Fruit fly (Drosophila melanogaster): Measurements from ENCODE around the gene CG9449.
"Not testable (repeated sequence)": the region's sequence is repeated elsewhere in the genome, so short reads cannot be mapped to it uniquely, and the experiment has no call there.

CG9449 gene

dm6 chr3L:19475478-19475877 lies 22.0 kb downstream of the CG9449 start, which contains the start of the genes CG18294 and CG32213:
TSS of gene CG18294 (minus strand) at chr3L:19475578.
TSS of gene CG32213 (plus strand) at chr3L:19475839.
- TF ChIP-seq psq, pan, Dll (optimal IDR thresholded peaks at IDR 0.05): not testable (repeated sequence)

- TF ChIP-seq CG8478 (optimal IDR thresholded peaks at IDR 0.05); usp (GFP tag; optimal IDR thresholded peaks at IDR 0.05); Dll (optimal IDR thresholded peaks at IDR 0.05): not testable (repeated sequence)
These were observed 25.4 kb downstream of the CG9449 start, which contains the start of the genes 825-Oak and CG12519 for dm6 chr3L:19472128-19472527. TSS of gene 825-Oak (minus strand) at chr3L:19472228. TSS of gene CG12519 (plus strand) at chr3L:19472491.

- not testable (repeated sequence) for TF ChIP-seq usp (GFP tag; optimal IDR thresholded peaks at IDR 0.05); psq (optimal IDR thresholded peaks at IDR 0.05); Dll (optimal IDR thresholded peaks at IDR 0.05)
These were observed 30.5 kb downstream of the CG9449 start, which contains the start of the genes CG14096 and CG32214 for dm6 chr3L:19466979-19467378. TSS of gene CG14096 (minus strand) at chr3L:19467079. TSS of gene CG32214 (plus strand) at chr3L:19467346.

- no peak for TF ChIP-seq EcR (GFP tag; optimal IDR thresholded peaks at IDR 0.05)
- no peak for TF ChIP-seq Dll (optimal IDR thresholded peaks at IDR 0.05)
- no peak for TF ChIP-seq pan (optimal IDR thresholded peaks at IDR 0.05)
- no peak for TF ChIP-seq usp (GFP tag; optimal IDR thresholded peaks at IDR 0.05)
- no peak for TF ChIP-seq psq (optimal IDR thresholded peaks at IDR 0.05)
- no peak for TF ChIP-seq CG8478 (optimal IDR thresholded peaks at IDR 0.05)
These were observed 32.9 kb downstream of the CG9449 start, which contains the start of gene CG14095 for dm6 chr3L:19464659-19465058. TSS of gene CG14095 (minus strand) at chr3L:19464759.

- TF ChIP-seq CG8478 (optimal IDR thresholded peaks at IDR 0.05), result no peak
- no peak for TF ChIP-seq usp (GFP tag; optimal IDR thresholded peaks at IDR 0.05)
- TF ChIP-seq pan (optimal IDR thresholded peaks at IDR 0.05), result no peak
- TF ChIP-seq Dll (optimal IDR thresholded peaks at IDR 0.05), result no peak
- TF ChIP-seq psq (optimal IDR thresholded peaks at IDR 0.05), result no peak
- TF ChIP-seq EcR (GFP tag; optimal IDR thresholded peaks at IDR 0.05), result no peak
These were observed 50.9 kb downstream of the CG9449 start, which contains the start of the genes CG33062 and Chd3 for dm6 chr3L:19446394-19447349. TSS of gene CG33062 (minus strand) at chr3L:19446444. TSS of gene Chd3 (plus strand) at chr3L:19447173.

- no peak for TF ChIP-seq Dll (optimal IDR thresholded peaks at IDR 0.05)
These were observed 53.4 kb downstream of the CG9449 start for dm6 chr3L:19444092-19444491.

dm6 chr3L:19442239-19442638 lies 55.3 kb downstream of the CG9449 start:
- no peak for TF ChIP-seq pan (optimal IDR thresholded peaks at IDR 0.05)
- TF ChIP-seq CG8478 (optimal IDR thresholded peaks at IDR 0.05), result no peak
- no peak for TF ChIP-seq EcR (GFP tag; optimal IDR thresholded peaks at IDR 0.05)
- no peak for TF ChIP-seq psq (optimal IDR thresholded peaks at IDR 0.05)
- no peak for TF ChIP-seq usp (GFP tag; optimal IDR thresholded peaks at IDR 0.05)
- TF ChIP-seq Dll (optimal IDR thresholded peaks at IDR 0.05), result no peak
